Worm (Caenorhabditis elegans) whole organism, late embryonic: ENCODE measurements around the gene hmg-1.1.

Source experiments
- C08G9.2 ChIP-seq: sonication (generic microtip); optimal IDR thresholded peaks from 2 replicates; lab custom pipeline; 2016; ENCODE audit warnings: mild to moderate bottlenecking, missing genetic modification characterization, moderate library complexity, missing compliant biosample characterization
- F13H6.1 ChIP-seq: sonication (generic microtip); optimal IDR thresholded peaks from 2 replicates; lab custom pipeline; 2016; ENCODE audit warnings: missing genetic modification characterization, missing compliant biosample characterization
- K02D7.2 ChIP-seq: sonication (generic microtip); optimal IDR thresholded peaks from 2 replicates; lab custom pipeline; 2017; ENCODE audit warnings: mild to moderate bottlenecking, missing genetic modification characterization, missing compliant biosample characterization
- Y22D7AL.16 ChIP-seq: sonication (generic microtip); optimal IDR thresholded peaks from 2 replicates; lab custom pipeline; 2016; ENCODE audit warnings: missing genetic modification characterization, missing compliant biosample characterization
- ahr-1 ChIP-seq: sonication (generic microtip); optimal IDR thresholded peaks from 2 replicates; lab custom pipeline; 2016; ENCODE audit warnings: missing genetic modification characterization, missing compliant biosample characterization
- ama-1 ChIP-seq: fragments of 150-350 bp; optimal IDR thresholded peaks from 2 replicates; lab custom pipeline; 2014
- ceh-14 ChIP-seq: sonication (generic microtip); optimal IDR thresholded peaks from 2 replicates; lab custom pipeline; 2016; ENCODE audit warnings: missing genotype, missing genetic modification characterization, missing compliant biosample characterization
- ceh-2 ChIP-seq: sonication (generic microtip); optimal IDR thresholded peaks from 2 replicates; lab custom pipeline; 2016; ENCODE audit warnings: missing genotype, missing genetic modification characterization, missing compliant biosample characterization
- ceh-30 ChIP-seq: fragments of 150-350 bp; optimal IDR thresholded peaks from 2 replicates; lab custom pipeline; 2014; ENCODE audit warnings: missing biosample characterization, missing genetic modification characterization
- ceh-31 ChIP-seq: sonication (generic microtip); optimal IDR thresholded peaks from 2 replicates; lab custom pipeline; 2016; ENCODE audit warnings: missing genetic modification characterization, missing compliant biosample characterization
- ceh-45 ChIP-seq: fragments of 200-800 bp; sonication (Bioruptor generic); IDR thresholded peaks from 2 replicates; pipeline ENCODE4 v1.3.6; 2022; ENCODE audit warnings: missing genetic modification reagents, missing genetic modification characterization, missing compliant biosample characterization
- ceh-6 ChIP-seq: fragments of 200-800 bp; sonication (Bioruptor generic); optimal IDR thresholded peaks from 2 replicates; lab custom pipeline; 2018; ENCODE audit warnings: mild to moderate bottlenecking, missing genetic modification characterization, missing compliant biosample characterization
- dmd-4 ChIP-seq: sonication (generic microtip); optimal IDR thresholded peaks from 2 replicates; lab custom pipeline; 2016; ENCODE audit warnings: borderline replicate concordance, missing genetic modification characterization, missing compliant biosample characterization
- elt-2 ChIP-seq: sonication (generic microtip); optimal IDR thresholded peaks from 2 replicates; lab custom pipeline; 2016; ENCODE audit warnings: missing genetic modification reagents, missing genetic modification characterization, missing compliant biosample characterization
- elt-4 ChIP-seq: sonication (generic microtip); optimal IDR thresholded peaks from 2 replicates; lab custom pipeline; 2016; ENCODE audit warnings: missing genetic modification characterization, missing compliant biosample characterization
- eyg-1 ChIP-seq: sonication (generic microtip); optimal IDR thresholded peaks from 2 replicates; lab custom pipeline; 2016; ENCODE audit warnings: missing genotype, missing genetic modification characterization, missing compliant biosample characterization
- fax-1 ChIP-seq: sonication (generic microtip); optimal IDR thresholded peaks from 2 replicates; lab custom pipeline; 2016; ENCODE audit warnings: missing genotype, missing genetic modification characterization, missing compliant biosample characterization
- fkh-10 ChIP-seq: fragments of 150-350 bp; optimal IDR thresholded peaks from 2 replicates; lab custom pipeline; 2014; ENCODE audit warnings: missing biosample characterization, missing genetic modification reagents, missing genetic modification characterization
- fkh-6 ChIP-seq: sonication (generic microtip); optimal IDR thresholded peaks from 2 replicates; lab custom pipeline; 2016; ENCODE audit warnings: missing genetic modification characterization, missing compliant biosample characterization
- gmeb-2 ChIP-seq: sonication (generic microtip); optimal IDR thresholded peaks from 2 replicates; lab custom pipeline; 2016; ENCODE audit warnings: missing genetic modification characterization, inconsistent platforms, missing compliant biosample characterization
- hlh-13 ChIP-seq: fragments of 200-800 bp; sonication (Bioruptor generic); optimal IDR thresholded peaks from 2 replicates; lab custom pipeline; 2018; ENCODE audit warnings: mild to moderate bottlenecking, missing genetic modification characterization, missing compliant biosample characterization
- hlh-15 ChIP-seq: sonication (generic microtip); optimal IDR thresholded peaks from 2 replicates; lab custom pipeline; 2016; ENCODE audit warnings: missing genetic modification characterization, missing compliant biosample characterization
- hlh-8 ChIP-seq: sonication (generic microtip); optimal IDR thresholded peaks from 2 replicates; lab custom pipeline; 2016; ENCODE audit warnings: missing genotype, missing genetic modification characterization, missing compliant biosample characterization
- lim-6 ChIP-seq: sonication (generic microtip); optimal IDR thresholded peaks from 2 replicates; lab custom pipeline; 2016; ENCODE audit warnings: missing genetic modification characterization, missing compliant biosample characterization
- lin-11 ChIP-seq: fragments of 200-800 bp; sonication (Bioruptor generic); optimal IDR thresholded peaks from 2 replicates; lab custom pipeline; 2018; ENCODE audit warnings: mild to moderate bottlenecking, missing genetic modification characterization, missing compliant biosample characterization
- mec-3 ChIP-seq: sonication (generic microtip); optimal IDR thresholded peaks from 2 replicates; lab custom pipeline; 2016; ENCODE audit warnings: borderline replicate concordance, missing genetic modification characterization, missing compliant biosample characterization
- nhr-11 ChIP-seq: fragments of 150-350 bp; optimal IDR thresholded peaks from 2 replicates; lab custom pipeline; 2014; ENCODE audit warnings: missing biosample characterization, missing genetic modification characterization
- odd-2 ChIP-seq: sonication (generic microtip); optimal IDR thresholded peaks from 2 replicates; lab custom pipeline; 2017; ENCODE audit warnings: antibody characterized with exemption, mild to moderate bottlenecking, missing genetic modification characterization, missing compliant biosample characterization
- pag-3 ChIP-seq: sonication (generic microtip); optimal IDR thresholded peaks from 2 replicates; lab custom pipeline; 2016; ENCODE audit warnings: missing compliant biosample characterization, missing genetic modification characterization, borderline replicate concordance
- pat-9 ChIP-seq: fragments of 200-800 bp; sonication (Bioruptor generic); optimal IDR thresholded peaks from 2 replicates; lab custom pipeline; 2018; ENCODE audit warnings: mild to moderate bottlenecking, missing genetic modification characterization, moderate library complexity, missing compliant biosample characterization
- pax-1 ChIP-seq: fragments of 150-350 bp; optimal IDR thresholded peaks from 2 replicates; lab custom pipeline; 2014; ENCODE audit warnings: missing biosample characterization, missing genetic modification characterization
- pha-2 ChIP-seq: sonication (generic microtip); optimal IDR thresholded peaks from 2 replicates; lab custom pipeline; 2017; ENCODE audit warnings: mild to moderate bottlenecking, missing genetic modification characterization, missing compliant biosample characterization
- pha-4 ChIP-seq: fragments of 150-350 bp; optimal IDR thresholded peaks from 2 replicates; lab custom pipeline; 2018; ENCODE audit warnings: missing biosample characterization, missing genetic modification reagents, missing genetic modification characterization
- pqm-1 ChIP-seq: sonication (generic microtip); optimal IDR thresholded peaks from 2 replicates; lab custom pipeline; 2016; ENCODE audit warnings: missing genetic modification characterization, missing compliant biosample characterization
- pros-1 ChIP-seq: fragments of 150-350 bp; optimal IDR thresholded peaks from 2 replicates; lab custom pipeline; 2014; ENCODE audit warnings: missing biosample characterization, missing genetic modification reagents, missing genetic modification characterization
- sdc-2 ChIP-seq: sonication (generic microtip); optimal IDR thresholded peaks from 2 replicates; lab custom pipeline; 2016; ENCODE audit warnings: missing genotype, missing genetic modification characterization, missing compliant biosample characterization
- sox-2 ChIP-seq: fragments of 200-800 bp; sonication (Bioruptor generic); IDR thresholded peaks from 2 replicates; pipeline ENCODE4 v1.3.6; 2022; ENCODE audit warnings: missing genetic modification reagents, missing genetic modification characterization, missing compliant biosample characterization
- ttx-3 ChIP-seq: sonication (generic microtip); optimal IDR thresholded peaks from 2 replicates; lab custom pipeline; 2016; ENCODE audit warnings: missing genetic modification reagents, missing genetic modification characterization, missing compliant biosample characterization
- unc-3 ChIP-seq, 2 experiments: fragments of 200-800 bp in 1 of 2; sonication (Bioruptor generic) in 1 of 2; sonication (generic microtip) in 1 of 2; conservative IDR thresholded peaks in 1 of 2; optimal IDR thresholded peaks in 1 of 2; 2 replicates each; pipeline versions ENCODE4 v1.3.6 to Lab custom; 2016 to 2022; ENCODE audit warnings: missing compliant biosample characterization in 2 of 2, missing genetic modification characterization in 2 of 2, missing genetic modification reagents in 1 of 2
- unc-86 ChIP-seq: sonication (generic microtip); optimal IDR thresholded peaks from 2 replicates; lab custom pipeline; 2016; ENCODE audit warnings: missing genetic modification characterization, missing compliant biosample characterization

Gene hmg-1.1

ce11 chrII:14236569-14236968, 13.9 kb upstream of the hmg-1.1 start:
- TF ChIP-seq odd-2 (tag; lab: Kevin White, UChicago) = no peak

ce11 chrII:14237245-14237806, 13.2 kb upstream of the hmg-1.1 start:
- TF ChIP-seq fax-1 = no peak
- TF ChIP-seq ceh-6 (GFP tag; lab: Kevin White, UChicago) = no peak
- no peak for TF ChIP-seq fkh-10
- no peak for TF ChIP-seq ceh-30 (tag; lab: Kevin White, UChicago)
- peak; percentile 17 for TF ChIP-seq sdc-2
- no peak for TF ChIP-seq sox-2
- TF ChIP-seq dmd-4 (tag; lab: Kevin White, UChicago) = no peak
- TF ChIP-seq elt-4 (tag; lab: Kevin White, UChicago) = no peak

- peak; percentile 83 for TF ChIP-seq elt-4 (tag; lab: Kevin White, UChicago)
- no peak for TF ChIP-seq ceh-6 (GFP tag; lab: Kevin White, UChicago)
- TF ChIP-seq pha-2 (tag; lab: Kevin White, UChicago) = no peak
- TF ChIP-seq pros-1 = no peak
Measured at ce11 chrII:14239924-14240323, 10.6 kb upstream of the hmg-1.1 start.

- TF ChIP-seq ttx-3 = no peak
Measured at ce11 chrII:14242259-14242658, 8.2 kb upstream of the hmg-1.1 start.

- no peak for TF ChIP-seq Y22D7AL.16
- no peak for TF ChIP-seq lim-6 (tag; lab: Kevin White, UChicago)
- no peak for TF ChIP-seq ceh-14 (tag; lab: Kevin White, UChicago)
- TF ChIP-seq ceh-31 (tag; lab: Kevin White, UChicago) = no peak
- TF ChIP-seq fkh-6 (tag; lab: Kevin White, UChicago) = no peak
- TF ChIP-seq ceh-45 (GFP tag; lab: Robert Waterston, UW) = no peak
- no peak for TF ChIP-seq dmd-4 (tag; lab: Kevin White, UChicago)
- no peak for TF ChIP-seq C08G9.2
- no peak for TF ChIP-seq hlh-13 (GFP tag; lab: Kevin White, UChicago)
- TF ChIP-seq mec-3 = no peak
- no peak for TF ChIP-seq K02D7.2 (tag; lab: Kevin White, UChicago)
- no peak for TF ChIP-seq nhr-11 (tag; lab: Kevin White, UChicago)
- TF ChIP-seq ttx-3 = no peak
- TF ChIP-seq unc-3 (GFP tag; conservative IDR thresholded peaks at IDR 0.05; lab: Robert Waterston, UW) = no peak
- TF ChIP-seq unc-3 (tag; optimal IDR thresholded peaks at IDR 0.05; lab: Kevin White, UChicago) = no peak
- TF ChIP-seq ceh-30 (tag; lab: Kevin White, UChicago) = no peak
- TF ChIP-seq pax-1 (tag; lab: Kevin White, UChicago) = no peak
- no peak for TF ChIP-seq hlh-15
Measured at ce11 chrII:14243503-14243902, 7.0 kb upstream of the hmg-1.1 start, which contains the start of gene jmjd-2. jmjd-2 (minus strand) TSS chrII:14243603.

ce11 chrII:14244457-14245254, 5.8 kb upstream of the hmg-1.1 start:
- peak; percentile 45 for TF ChIP-seq pax-1 (tag; lab: Kevin White, UChicago)
- no peak for TF ChIP-seq pqm-1 (tag; lab: Kevin White, UChicago)
- no peak for TF ChIP-seq hlh-8 (tag; lab: Kevin White, UChicago)
- TF ChIP-seq eyg-1 = no peak
- TF ChIP-seq ama-1 (lab: Kevin White, UChicago) = no peak
- no peak for TF ChIP-seq pha-4 (tag; lab: Kevin White, UChicago)
- TF ChIP-seq lin-11 (tag; lab: Kevin White, UChicago) = no peak
- no peak for TF ChIP-seq elt-4 (tag; lab: Kevin White, UChicago)
- TF ChIP-seq Y22D7AL.16 = no peak
- TF ChIP-seq pag-3 = no peak
- no peak for TF ChIP-seq lim-6 (tag; lab: Kevin White, UChicago)
- no peak for TF ChIP-seq nhr-11 (tag; lab: Kevin White, UChicago)
- no peak for TF ChIP-seq dmd-4 (tag; lab: Kevin White, UChicago)
- peak; percentile 4 for TF ChIP-seq ceh-2 (tag; lab: Kevin White, UChicago)
- TF ChIP-seq ahr-1 (tag; lab: Kevin White, UChicago) = no peak
- TF ChIP-seq odd-2 (tag; lab: Kevin White, UChicago) = no peak
- TF ChIP-seq elt-2 (tag; lab: Kevin White, UChicago) = no peak
- no peak for TF ChIP-seq pat-9 (tag; lab: Kevin White, UChicago)
- no peak for TF ChIP-seq gmeb-2 (tag; lab: Kevin White, UChicago)
- TF ChIP-seq ttx-3 = no peak
- no peak for TF ChIP-seq F13H6.1
- TF ChIP-seq unc-86 (tag; lab: Kevin White, UChicago) = no peak
